Worm (Caenorhabditis elegans) whole organism, L2 larva: ENCODE results near the gene dmsr-16.

Source experiments
- C34F6.9 ChIP-seq: fragments of 150-350 bp; optimal IDR thresholded peaks from 2 replicates; lab custom pipeline; 2014; ENCODE audit warnings: missing biosample characterization, missing genetic modification characterization
- R02D3.7 ChIP-seq: fragments of 150-350 bp; optimal IDR thresholded peaks from 2 replicates; lab custom pipeline; 2014; ENCODE audit warnings: missing biosample characterization, missing genetic modification characterization
- Y55F3AM.14 ChIP-seq: fragments of 200-800 bp; sonication (Bioruptor generic); optimal IDR thresholded peaks from 2 replicates; lab custom pipeline; 2018; ENCODE audit warnings: mild to moderate bottlenecking, missing genetic modification characterization, missing compliant biosample characterization
- ZK546.5 ChIP-seq: sonication (generic microtip); optimal IDR thresholded peaks from 2 replicates; lab custom pipeline; 2017; ENCODE audit warnings: missing biosample characterization, missing genetic modification characterization
- alr-1 ChIP-seq: fragments of 150-350 bp; optimal IDR thresholded peaks from 2 replicates; lab custom pipeline; 2014; ENCODE audit warnings: missing biosample characterization, missing genetic modification characterization
- aly-2 ChIP-seq: fragments of 150-350 bp; optimal IDR thresholded peaks from 2 replicates; lab custom pipeline; 2014; ENCODE audit warnings: missing biosample characterization, missing genetic modification characterization
- ama-1 ChIP-seq: fragments of 150-350 bp; optimal IDR thresholded peaks from 2 replicates; lab custom pipeline; 2018; ENCODE audit warnings: inconsistent platforms
- blmp-1 ChIP-seq: sonication (generic microtip); optimal IDR thresholded peaks from 2 replicates; lab custom pipeline; 2017; ENCODE audit warnings: missing genetic modification characterization, mild to moderate bottlenecking, missing compliant biosample characterization, antibody characterized with exemption, moderate library complexity; ENCODE audit not compliant: insufficient read depth
- ceh-16 ChIP-seq: fragments of 150-350 bp; optimal IDR thresholded peaks from 2 replicates; lab custom pipeline; 2014; ENCODE audit warnings: missing biosample characterization, missing genetic modification characterization
- ceh-82 ChIP-seq: fragments of 150-350 bp; optimal IDR thresholded peaks from 2 replicates; lab custom pipeline; 2014; ENCODE audit warnings: missing biosample characterization, missing genetic modification characterization
- crh-2 ChIP-seq: sonication (generic microtip); optimal IDR thresholded peaks from 2 replicates; lab custom pipeline; 2017; ENCODE audit warnings: missing biosample characterization, missing genetic modification characterization
- dmd-4 ChIP-seq: sonication (generic microtip); optimal IDR thresholded peaks from 2 replicates; lab custom pipeline; 2017; ENCODE audit warnings: missing biosample characterization, missing genetic modification characterization
- egl-27 ChIP-seq: sonication (generic microtip); optimal IDR thresholded peaks from 3 replicates; lab custom pipeline; 2017; ENCODE audit warnings: missing biosample characterization, missing genetic modification reagents, missing genetic modification characterization
- elt-1 ChIP-seq: fragments of 150-350 bp; optimal IDR thresholded peaks from 2 replicates; lab custom pipeline; 2014; ENCODE audit warnings: missing biosample characterization, missing genetic modification characterization
- elt-3 ChIP-seq: sonication (generic microtip); optimal IDR thresholded peaks from 2 replicates; lab custom pipeline; 2017; ENCODE audit warnings: missing biosample characterization, missing genetic modification characterization
- fos-1 ChIP-seq: fragments of 150-350 bp; optimal IDR thresholded peaks from 2 replicates; lab custom pipeline; 2014; ENCODE audit warnings: missing biosample characterization, missing genetic modification characterization
- gmeb-1 ChIP-seq: fragments of 150-350 bp; optimal IDR thresholded peaks from 2 replicates; lab custom pipeline; 2014; ENCODE audit warnings: missing biosample characterization, missing genetic modification characterization
- lin-11 ChIP-seq: fragments of 150-350 bp; sonication (generic microtip); optimal IDR thresholded peaks from 2 replicates; lab custom pipeline; 2014; ENCODE audit warnings: missing biosample characterization, missing genetic modification characterization, inconsistent platforms, mixed read lengths
- lin-39 ChIP-seq: fragments of 150-350 bp; optimal IDR thresholded peaks from 2 replicates; lab custom pipeline; 2014; ENCODE audit warnings: missing biosample characterization, missing genetic modification reagents, missing genetic modification characterization
- mab-5 ChIP-seq: fragments of 150-350 bp; optimal IDR thresholded peaks from 2 replicates; lab custom pipeline; 2014; ENCODE audit warnings: missing biosample characterization, missing genetic modification characterization
- mbf-1 ChIP-seq: sonication (generic microtip); optimal IDR thresholded peaks from 2 replicates; lab custom pipeline; 2017; ENCODE audit warnings: missing biosample characterization, missing genetic modification characterization
- mdl-1 ChIP-seq, 2 experiments: fragments of 150-350 bp in 1 of 2; sonication (generic microtip) in 1 of 2; optimal IDR thresholded peaks; 2 replicates each; lab custom pipeline; 2017; ENCODE audit warnings: missing biosample characterization in 2 of 2, missing genetic modification characterization in 2 of 2
- nhr-11 ChIP-seq: fragments of 150-350 bp; optimal IDR thresholded peaks from 2 replicates; lab custom pipeline; 2014; ENCODE audit warnings: missing biosample characterization, missing genetic modification characterization
- nhr-12 ChIP-seq: fragments of 150-350 bp; optimal IDR thresholded peaks from 2 replicates; lab custom pipeline; 2014; ENCODE audit warnings: missing biosample characterization, missing genetic modification characterization
- nhr-23 ChIP-seq: fragments of 150-350 bp; optimal IDR thresholded peaks from 2 replicates; lab custom pipeline; 2014; ENCODE audit warnings: missing biosample characterization, missing genetic modification reagents, missing genetic modification characterization
- nhr-237 ChIP-seq: fragments of 150-350 bp; optimal IDR thresholded peaks from 2 replicates; lab custom pipeline; 2014; ENCODE audit warnings: missing biosample characterization, missing genetic modification characterization
- nhr-25 ChIP-seq: fragments of 150-350 bp; sonication (generic microtip); optimal IDR thresholded peaks from 3 replicates; lab custom pipeline; 2014; ENCODE audit warnings: missing biosample characterization, missing genetic modification characterization
- nhr-6 ChIP-seq: fragments of 150-350 bp; optimal IDR thresholded peaks from 2 replicates; lab custom pipeline; 2014; ENCODE audit warnings: missing biosample characterization, missing genetic modification characterization
- nhr-77 ChIP-seq: fragments of 150-350 bp; optimal IDR thresholded peaks from 2 replicates; lab custom pipeline; 2014; ENCODE audit warnings: missing biosample characterization, missing genetic modification characterization
- peb-1 ChIP-seq: fragments of 150-350 bp; optimal IDR thresholded peaks from 2 replicates; lab custom pipeline; 2014; ENCODE audit warnings: missing biosample characterization, missing genetic modification characterization
- skn-1 ChIP-seq: sonication (generic microtip); optimal IDR thresholded peaks from 2 replicates; lab custom pipeline; 2017; ENCODE audit warnings: missing biosample characterization, missing genetic modification characterization
- sma-3 ChIP-seq: sonication (generic microtip); optimal IDR thresholded peaks from 2 replicates; lab custom pipeline; 2016; ENCODE audit warnings: missing genetic modification reagents, missing genetic modification characterization, missing compliant biosample characterization
- sma-9 ChIP-seq, 2 experiments: fragments of 150-350 bp in 1 of 2; sonication (generic microtip) in 1 of 2; optimal IDR thresholded peaks; 2 replicates each; lab custom pipeline; 2014 to 2016; ENCODE audit warnings: missing genetic modification characterization in 2 of 2, mild to moderate bottlenecking in 1 of 2, missing biosample characterization in 1 of 2, missing compliant biosample characterization in 1 of 2, missing genetic modification reagents in 1 of 2, moderate library complexity in 1 of 2
- unc-39 ChIP-seq: fragments of 150-350 bp; optimal IDR thresholded peaks from 2 replicates; lab custom pipeline; 2014; ENCODE audit warnings: missing biosample characterization, missing genetic modification characterization
- unc-55 ChIP-seq: fragments of 150-350 bp; sonication (generic microtip); optimal IDR thresholded peaks from 3 replicates; lab custom pipeline; 2014; ENCODE audit warnings: missing biosample characterization, missing genetic modification reagents, missing genetic modification characterization
- unc-62 ChIP-seq: fragments of 150-350 bp; optimal IDR thresholded peaks from 2 replicates; lab custom pipeline; 2014; ENCODE audit warnings: missing biosample characterization, missing genetic modification reagents, missing genetic modification characterization
- zag-1 ChIP-seq: fragments of 150-350 bp; optimal IDR thresholded peaks from 2 replicates; lab custom pipeline; 2014; ENCODE audit warnings: missing biosample characterization, missing genetic modification characterization
- ztf-1 ChIP-seq: fragments of 200-800 bp; sonication (Bioruptor generic); conservative IDR thresholded peaks from 2 replicates; pipeline ENCODE4 v1.3.6; 2022; ENCODE audit warnings: missing genetic modification characterization, missing compliant biosample characterization
- ztf-11 ChIP-seq: sonication (generic microtip); optimal IDR thresholded peaks from 2 replicates; lab custom pipeline; 2017; ENCODE audit warnings: missing biosample characterization, missing genetic modification characterization
- ztf-4 ChIP-seq: fragments of 150-350 bp; optimal IDR thresholded peaks from 2 replicates; lab custom pipeline; 2014; ENCODE audit warnings: missing biosample characterization, missing genetic modification characterization

Gene dmsr-16

ce11 chrV:6810091-6810490 lies 1.2 kb upstream of the dmsr-16 start:
- TF ChIP-seq ceh-82 = no peak
- no peak for TF ChIP-seq egl-27
- TF ChIP-seq nhr-237 (tag; lab: Kevin White, UChicago) = no peak
- no peak for TF ChIP-seq alr-1 (tag; lab: Kevin White, UChicago)
- TF ChIP-seq lin-39 = no peak
- TF ChIP-seq zag-1 = no peak
- no peak for TF ChIP-seq ama-1 (lab: Kevin White, UChicago)
- TF ChIP-seq nhr-25 (tag; lab: Kevin White, UChicago) = no peak
- peak; percentile 93 for TF ChIP-seq fos-1 (tag; lab: Kevin White, UChicago)

ce11 chrV:6806340-6806739 lies 2.5 kb downstream of the dmsr-16 start, which contains the start of gene dmsr-12:
TSS of gene dmsr-12 (minus strand) at chrV:6806440.
- TF ChIP-seq lin-39 (no peak), nhr-77 (no peak), unc-55 (GFP tag; lab: Kevin White, UChicago) (no peak), aly-2 (tag; lab: Kevin White, UChicago) (no peak), ZK546.5 (tag; lab: Kevin White, UChicago) (no peak), zag-1 (no peak)

ce11 chrV:6803992-6804391 lies 4.9 kb downstream of the dmsr-16 start, which contains the start of gene dmsr-11:
TSS of gene dmsr-11 (minus strand) at chrV:6804092.
- TF ChIP-seq aly-2 (tag; lab: Kevin White, UChicago) (no peak), alr-1 (tag; lab: Kevin White, UChicago) (no peak), ZK546.5 (tag; lab: Kevin White, UChicago) (no peak), nhr-12 (tag; lab: Kevin White, UChicago) (no peak), elt-3 (no peak), ceh-82 (no peak), mbf-1 (tag; lab: Kevin White, UChicago) (no peak), ztf-1 (GFP tag; lab: Robert Waterston, UW) (no peak), skn-1 (tag; lab: Kevin White, UChicago) (no peak), blmp-1 (tag; lab: Kevin White, UChicago) (no peak), dmd-4 (no peak), nhr-237 (tag; lab: Kevin White, UChicago) (no peak), fos-1 (tag; lab: Kevin White, UChicago) (no peak), R02D3.7 (tag; lab: Kevin White, UChicago) (no peak), peb-1 (no peak), Y55F3AM.14 (GFP tag; lab: Kevin White, UChicago) (no peak), unc-39 (tag; lab: Kevin White, UChicago) (no peak), C34F6.9 (tag; lab: Kevin White, UChicago) (no peak), nhr-77 (no peak), unc-55 (GFP tag; lab: Kevin White, UChicago) (no peak)
- TF ChIP-seq, all 48 proteins: peak for 0

- no peak for TF ChIP-seq lin-39
- no peak for TF ChIP-seq skn-1 (tag; lab: Kevin White, UChicago)
- no peak for TF ChIP-seq lin-11 (tag; lab: Kevin White, UChicago)
- no peak for TF ChIP-seq dmd-4
- TF ChIP-seq elt-3 = no peak
- no peak for TF ChIP-seq nhr-6
- no peak for TF ChIP-seq nhr-11
- TF ChIP-seq unc-39 (tag; lab: Kevin White, UChicago) = no peak
- no peak for TF ChIP-seq sma-9 (GFP tag; optimal IDR thresholded peaks at IDR 0.05; lab: Kevin White, UChicago)
- TF ChIP-seq sma-9 (tag; optimal IDR thresholded peaks at IDR 0.05; lab: Kevin White, UChicago) = no peak
- no peak for TF ChIP-seq ztf-4 (tag; lab: Kevin White, UChicago)
- no peak for TF ChIP-seq R02D3.7 (tag; lab: Kevin White, UChicago)
- no peak for TF ChIP-seq aly-2 (tag; lab: Kevin White, UChicago)
- no peak for TF ChIP-seq sma-3 (GFP tag; lab: Kevin White, UChicago)
- TF ChIP-seq ceh-16 (tag; lab: Kevin White, UChicago) = no peak
- TF ChIP-seq nhr-237 (tag; lab: Kevin White, UChicago) = no peak
- no peak for TF ChIP-seq nhr-23
- TF ChIP-seq peb-1 = no peak
- no peak for TF ChIP-seq egl-27
- no peak for TF ChIP-seq mdl-1 (tag; optimal IDR thresholded peaks at IDR 0.05; lab: Kevin White, UChicago)
- no peak for TF ChIP-seq alr-1 (tag; lab: Kevin White, UChicago)
Observed at ce11 chrV:6801850-6802249, 7.0 kb downstream of the dmsr-16 start, which contains the start of gene dmsr-10. TSS of gene dmsr-10 (minus strand) at chrV:6801950.

- TF ChIP-seq unc-62 (GFP tag; lab: Kevin White, UChicago) (no peak), crh-2 (no peak), ZK546.5 (tag; lab: Kevin White, UChicago) (no peak), Y55F3AM.14 (GFP tag; lab: Kevin White, UChicago) (no peak), ztf-4 (tag; lab: Kevin White, UChicago) (no peak), nhr-25 (tag; lab: Kevin White, UChicago) (no peak), ztf-11 (tag; lab: Kevin White, UChicago) (no peak), mab-5 (tag; lab: Kevin White, UChicago) (no peak), elt-1 (tag; lab: Kevin White, UChicago) (no peak), gmeb-1 (tag; lab: Kevin White, UChicago) (no peak)
- TF ChIP-seq, all 48 proteins: peak for 0
Observed at ce11 chrV:6799564-6799963, 9.3 kb downstream of the dmsr-16 start, which contains the start of gene dmsr-9. TSS of gene dmsr-9 (minus strand) at chrV:6799664.
